Worm (Caenorhabditis elegans): ENCODE measurements around the gene fut-1.

The fut-1 gene

ce11 chrII:8745449-8746297, 13.7 kb downstream of the fut-1 start:
- TF ChIP-seq unc-62 (GFP tag; optimal IDR thresholded peaks at IDR 0.05), result no peak

DNA sequence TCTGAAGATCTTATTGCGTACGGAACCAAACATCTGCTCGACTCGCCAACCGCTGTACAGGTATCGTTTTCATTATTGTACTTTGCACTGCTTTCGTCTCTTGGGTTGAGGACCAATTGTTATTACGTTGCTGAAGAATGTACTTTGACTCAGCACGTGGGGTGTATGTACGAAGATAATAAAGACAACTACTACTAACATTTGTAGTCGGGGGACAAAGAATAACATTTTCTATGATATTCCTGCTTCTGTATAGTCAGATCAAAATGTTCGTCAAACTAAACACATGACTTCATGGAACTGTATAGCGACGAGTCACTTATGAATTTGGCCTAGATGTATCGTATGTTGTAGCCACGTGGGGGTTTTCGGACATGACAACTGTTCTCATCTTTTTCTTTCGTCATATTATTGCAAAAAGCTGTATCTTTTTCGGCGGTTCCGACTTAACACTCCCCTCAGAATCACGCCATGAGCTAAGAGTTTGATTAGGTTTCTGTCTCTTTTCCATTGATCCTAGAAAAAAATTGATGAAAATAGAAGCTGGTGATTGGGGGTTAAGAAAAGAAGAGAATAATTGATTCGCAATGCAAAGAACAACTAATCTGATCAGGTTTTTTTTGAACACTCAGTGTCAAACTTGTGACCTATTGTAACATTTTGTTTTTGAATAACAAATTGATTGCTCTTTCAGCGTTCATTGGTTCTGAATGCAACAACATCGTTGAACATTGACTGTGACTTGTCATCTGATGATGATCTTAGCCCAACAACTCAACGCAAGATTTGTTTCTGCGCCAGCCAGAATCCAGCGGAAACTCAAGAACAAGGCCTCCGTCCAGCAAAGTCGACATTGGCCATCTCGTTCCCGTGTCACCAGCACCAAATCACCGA, 14.6 kb downstream of the fut-1 start:
- TF ChIP-seq unc-62 (GFP tag; optimal IDR thresholded peaks at IDR 0.05), result no peak

DNA sequence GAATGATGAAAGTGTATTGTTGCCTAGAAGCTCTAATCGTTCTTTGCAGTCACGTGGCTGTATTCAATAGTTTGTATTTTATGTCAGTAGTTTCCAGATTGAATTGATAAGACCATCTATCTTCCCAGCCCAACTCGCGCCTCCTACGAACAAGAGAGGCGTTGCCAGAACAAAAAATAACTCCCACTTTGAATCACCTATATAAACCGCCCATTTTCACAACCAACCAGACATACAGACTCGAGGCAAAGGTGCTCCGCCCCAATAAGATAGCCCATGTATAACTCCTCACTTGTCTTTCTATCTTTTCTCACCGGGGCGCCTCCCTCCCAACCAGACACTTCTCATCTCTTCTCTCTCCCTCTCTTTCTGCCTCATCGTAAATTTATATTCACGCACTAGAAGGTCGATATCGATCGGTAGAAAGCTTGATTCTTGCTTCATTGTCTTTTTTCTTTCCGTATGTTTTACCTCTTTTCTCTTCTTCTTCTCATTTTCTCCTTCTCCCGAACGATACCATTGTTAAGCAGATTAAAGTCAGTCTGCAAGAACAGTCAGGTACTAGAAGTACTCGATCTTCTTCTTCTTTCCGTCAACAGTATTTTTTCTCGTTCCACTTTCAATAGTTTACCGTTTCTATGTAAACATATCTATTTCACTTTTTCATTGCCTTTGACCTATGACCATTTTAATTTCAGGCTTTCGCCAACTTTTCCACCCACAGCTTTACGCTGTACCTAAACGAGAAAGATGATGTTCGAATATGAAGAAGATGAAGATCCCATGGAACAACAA, 15.8 kb downstream of the fut-1 start, which contains the start of gene mak-1:
mak-1 (plus strand) TSS at position 693 of the 795 bp plus-strand sequence.
- no peak for TF ChIP-seq unc-62 (GFP tag; optimal IDR thresholded peaks at IDR 0.05)

DNA sequence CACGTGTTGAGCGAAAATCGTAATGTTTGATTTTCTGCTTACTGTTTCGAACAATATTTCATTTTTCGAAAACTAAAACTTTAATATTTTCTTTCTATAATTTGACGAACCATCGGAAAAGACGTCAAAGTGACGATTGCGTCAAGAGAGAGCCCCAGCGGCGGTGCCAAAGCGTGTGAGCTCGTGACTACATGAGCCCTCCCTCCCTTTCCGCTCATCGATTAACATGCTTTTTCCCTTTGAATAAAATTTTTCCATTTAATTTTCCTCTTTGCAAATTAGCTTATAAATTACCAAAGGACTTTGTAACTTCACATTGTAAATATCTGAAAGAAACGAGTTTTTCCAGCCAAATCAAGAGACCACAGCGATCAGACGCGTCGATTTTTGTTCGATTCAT, 16.4 kb downstream of the fut-1 start:
- TF ChIP-seq unc-62 (GFP tag; optimal IDR thresholded peaks at IDR 0.05), result no peak

- TF ChIP-seq unc-62 (GFP tag; optimal IDR thresholded peaks at IDR 0.05), result no peak
These were observed 17.2 kb downstream of the fut-1 start for ce11 chrII:8742006-8742847.

ce11 chrII:8741277-8741676, 18.1 kb downstream of the fut-1 start:
- no peak for TF ChIP-seq unc-62 (GFP tag; optimal IDR thresholded peaks at IDR 0.05)

DNA sequence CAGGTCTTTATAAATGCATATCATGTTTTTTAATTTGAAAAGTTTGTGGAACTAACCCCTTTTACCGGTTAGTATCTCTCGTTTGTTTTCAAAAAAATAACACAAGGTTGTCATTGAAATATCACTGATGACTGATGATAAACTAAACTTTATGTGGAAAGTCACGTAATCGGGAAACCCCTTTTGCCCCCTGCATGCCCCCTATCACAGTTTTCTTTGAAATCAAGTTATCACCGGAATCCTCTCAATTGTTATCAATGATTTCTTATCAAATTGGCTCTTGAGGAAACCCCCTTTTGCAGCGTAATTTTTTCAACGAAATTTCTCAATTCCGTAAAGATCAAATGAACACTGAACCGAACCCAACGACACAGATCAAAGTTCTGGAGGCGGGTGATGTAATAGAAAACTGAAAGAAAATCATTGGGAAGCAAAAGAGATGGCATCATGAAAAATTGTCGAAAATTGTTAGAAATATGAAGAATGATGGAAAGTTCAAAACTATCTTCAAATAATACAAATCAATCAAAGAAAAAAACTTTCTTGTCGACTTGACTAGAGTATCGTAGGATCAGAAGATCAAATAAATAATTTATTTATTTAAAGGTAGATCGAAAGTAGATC, 19.0 kb downstream of the fut-1 start:
- no peak for TF ChIP-seq unc-62 (GFP tag; optimal IDR thresholded peaks at IDR 0.05)

- TF ChIP-seq unc-62 (GFP tag; optimal IDR thresholded peaks at IDR 0.05), result no peak
These were observed 20.4 kb downstream of the fut-1 start for ce11 chrII:8738955-8739354.

- TF ChIP-seq unc-62 (GFP tag; optimal IDR thresholded peaks at IDR 0.05), result no peak
These were observed 21.1 kb downstream of the fut-1 start for ce11 chrII:8738244-8738643.

DNA sequence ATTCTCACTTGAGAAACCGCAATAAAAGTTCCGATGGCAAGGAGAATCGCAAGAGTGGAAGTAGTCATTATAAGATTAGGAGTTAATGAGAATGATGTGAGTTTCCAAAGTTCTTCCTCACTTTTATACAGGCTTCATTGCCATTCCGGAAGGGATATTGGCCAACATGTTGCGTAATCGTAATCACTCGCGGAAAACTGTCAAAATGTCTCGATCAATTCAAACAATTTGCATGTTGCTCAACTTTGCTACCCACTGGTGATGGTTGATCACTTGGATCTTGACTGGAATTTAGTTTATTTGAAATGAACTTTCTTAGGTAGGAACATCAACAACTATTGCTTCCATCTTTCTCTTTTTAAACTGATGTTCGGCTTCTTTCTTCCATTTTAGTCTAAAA, 21.9 kb downstream of the fut-1 start, which contains the start of gene idpb-4:
idpb-4 (minus strand) TSS at position 101 of the 400 bp plus-strand sequence.
- TF ChIP-seq unc-62 (GFP tag; optimal IDR thresholded peaks at IDR 0.05), result no peak

DNA sequence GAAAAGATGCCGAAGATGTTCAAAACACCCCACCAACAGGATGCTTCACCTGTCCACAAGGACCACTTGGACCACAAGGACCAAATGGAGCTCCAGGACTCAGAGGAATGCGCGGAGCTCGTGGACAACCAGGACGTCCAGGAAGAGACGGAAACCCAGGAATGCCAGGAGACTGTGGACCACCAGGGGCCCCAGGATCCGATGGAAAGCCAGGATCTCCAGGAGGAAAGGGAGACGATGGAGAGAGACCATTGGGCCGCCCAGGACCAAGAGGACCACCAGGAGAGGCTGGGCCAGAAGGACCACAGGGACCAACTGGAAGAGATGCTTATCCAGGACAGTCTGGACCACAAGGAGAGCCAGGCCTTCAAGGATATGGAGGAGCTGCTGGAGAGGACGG, 25.8 kb downstream of the fut-1 start:
- TF ChIP-seq unc-62 (GFP tag; optimal IDR thresholded peaks at IDR 0.05), result no peak

DNA sequence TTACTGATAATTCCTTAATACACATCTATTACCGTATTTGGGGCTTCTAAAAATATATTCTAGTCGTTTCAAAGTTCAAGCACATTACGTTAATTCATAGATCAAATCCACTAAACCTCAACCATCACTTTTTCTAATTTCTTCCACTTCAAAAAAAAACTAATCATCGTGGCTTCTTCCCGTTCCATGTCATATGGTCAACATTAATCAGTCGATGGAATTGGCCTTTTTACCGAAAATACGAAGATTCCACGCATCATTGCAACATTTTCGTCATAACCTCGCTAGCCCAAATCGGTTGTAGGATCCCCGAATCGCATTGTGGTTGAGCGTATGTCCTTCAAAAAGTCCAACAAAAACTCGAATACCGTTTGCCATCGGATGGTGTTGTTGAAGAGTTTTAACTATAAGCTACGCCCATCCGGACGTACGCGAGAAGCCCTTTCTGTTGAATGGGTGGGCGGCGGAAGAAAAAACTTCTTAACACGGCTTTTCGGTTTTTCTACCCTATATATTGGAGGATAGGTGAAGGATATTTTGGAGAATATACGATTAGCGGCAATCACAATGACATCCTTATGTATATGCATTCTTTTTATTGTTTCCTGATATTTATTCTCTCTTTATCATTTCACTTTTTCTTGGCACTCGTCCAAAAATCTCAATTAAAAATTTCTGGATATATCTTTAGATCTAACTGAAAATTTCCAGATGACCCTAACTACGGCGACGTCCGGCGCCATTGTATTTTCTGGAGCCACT, 26.9 kb downstream of the fut-1 start, which contains the start of gene rol-6:
rol-6 (plus strand) TSS at position 712 of the 762 bp plus-strand sequence.
- TF ChIP-seq unc-62 (GFP tag; optimal IDR thresholded peaks at IDR 0.05), result no peak

DNA sequence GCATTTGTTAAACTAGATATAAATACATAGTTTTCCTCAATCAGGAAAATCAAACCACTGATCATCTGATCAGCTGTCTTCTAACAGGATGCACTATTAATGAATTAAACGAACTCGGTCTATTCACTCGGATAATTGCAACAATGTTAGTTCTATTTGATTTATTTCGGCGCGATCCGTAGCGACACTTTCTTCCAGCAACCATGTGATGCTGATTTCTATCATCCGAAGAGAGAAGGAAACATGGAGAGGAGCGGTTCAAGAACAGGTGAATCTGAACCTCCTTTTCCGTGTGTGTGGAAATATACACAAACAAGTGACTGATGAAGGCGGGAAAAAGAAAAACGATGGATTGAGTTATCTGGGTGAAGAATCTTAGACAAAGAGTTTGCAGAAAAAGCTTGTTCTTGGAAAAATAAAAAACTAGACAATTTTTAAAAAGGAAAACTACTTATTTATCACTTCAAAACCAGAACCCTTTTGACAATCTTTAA, 27.6 kb downstream of the fut-1 start:
- no peak for TF ChIP-seq unc-62 (GFP tag; optimal IDR thresholded peaks at IDR 0.05)
